Worm (Caenorhabditis elegans) whole organism, mixed stage, embryonic: ENCODE results near the gene dmsr-1.

ENCODE experiments used
- M03D4.4 ChIP-seq: sonication (generic microtip); optimal IDR thresholded peaks from 2 replicates; lab custom pipeline; 2017; ENCODE audit warnings: mild to moderate bottlenecking, missing genetic modification characterization, missing compliant biosample characterization
- bed-3 ChIP-seq: fragments of 200-800 bp; sonication (Bioruptor generic); optimal IDR thresholded peaks from 3 replicates; lab custom pipeline; 2018; ENCODE audit warnings: mild to moderate bottlenecking, missing genetic modification characterization, moderate library complexity, missing compliant biosample characterization
- blmp-1 ChIP-seq: fragments of 150-350 bp; optimal IDR thresholded peaks from 2 replicates; lab custom pipeline; 2014; ENCODE audit warnings: missing biosample characterization, missing genetic modification characterization
- ceh-39 ChIP-seq: fragments of 150-350 bp; optimal IDR thresholded peaks from 2 replicates; lab custom pipeline; 2014; ENCODE audit warnings: missing biosample characterization, missing genetic modification characterization
- ceh-43 ChIP-seq: fragments of 200-800 bp; sonication (Bioruptor generic); optimal IDR thresholded peaks from 2 replicates; lab custom pipeline; 2018; ENCODE audit warnings: mild to moderate bottlenecking, missing genetic modification characterization, moderate library complexity, missing compliant biosample characterization
- ceh-83 ChIP-seq: fragments of 200-800 bp; sonication (Bioruptor generic); optimal IDR thresholded peaks from 2 replicates; lab custom pipeline; 2018; ENCODE audit warnings: mild to moderate bottlenecking, missing genetic modification characterization, missing compliant biosample characterization
- ces-1 ChIP-seq: fragments of 150-350 bp; optimal IDR thresholded peaks from 2 replicates; lab custom pipeline; 2014; ENCODE audit warnings: missing biosample characterization, missing genetic modification reagents, missing genetic modification characterization
- cnd-1 ChIP-seq: fragments of 200-800 bp; sonication (Bioruptor generic); optimal IDR thresholded peaks from 2 replicates; lab custom pipeline; 2018; ENCODE audit warnings: mild to moderate bottlenecking, missing genetic modification characterization, missing compliant biosample characterization
- drap-1 ChIP-seq: fragments of 200-800 bp; sonication (Bioruptor generic); optimal IDR thresholded peaks from 3 replicates; lab custom pipeline; 2018; ENCODE audit warnings: mild to moderate bottlenecking, missing genetic modification characterization, missing compliant biosample characterization
- elt-1 ChIP-seq: sonication (generic microtip); optimal IDR thresholded peaks from 2 replicates; lab custom pipeline; 2017; ENCODE audit warnings: missing genetic modification characterization, mild to moderate bottlenecking, missing compliant biosample characterization, antibody characterized with exemption, moderate library complexity, borderline replicate concordance; ENCODE audit not compliant: insufficient read depth
- elt-3 ChIP-seq: fragments of 150-350 bp; optimal IDR thresholded peaks from 2 replicates; lab custom pipeline; 2014; ENCODE audit warnings: missing biosample characterization, missing genetic modification characterization
- flh-1 ChIP-seq: fragments of 200-800 bp; sonication (Bioruptor generic); optimal IDR thresholded peaks from 2 replicates; lab custom pipeline; 2018; ENCODE audit warnings: mild to moderate bottlenecking, missing genetic modification characterization, moderate library complexity, missing compliant biosample characterization
- ham-2 ChIP-seq: fragments of 200-800 bp; sonication (Bioruptor generic); optimal IDR thresholded peaks from 2 replicates; lab custom pipeline; 2018; ENCODE audit warnings: mild to moderate bottlenecking, missing genetic modification characterization, missing compliant biosample characterization
- hlh-1 ChIP-seq: fragments of 150-350 bp; optimal IDR thresholded peaks from 2 replicates; lab custom pipeline; 2014; ENCODE audit warnings: missing biosample characterization, missing genetic modification reagents, missing genetic modification characterization
- lin-13 ChIP-seq: fragments of 150-350 bp; optimal IDR thresholded peaks from 2 replicates; lab custom pipeline; 2014; ENCODE audit warnings: missing biosample characterization, missing genetic modification characterization
- lin-32 ChIP-seq: fragments of 200-800 bp; sonication (Bioruptor generic); optimal IDR thresholded peaks from 2 replicates; lab custom pipeline; 2018; ENCODE audit warnings: mild to moderate bottlenecking, missing genetic modification characterization, missing compliant biosample characterization
- lsy-2 ChIP-seq: fragments of 150-350 bp; optimal IDR thresholded peaks from 2 replicates; lab custom pipeline; 2014; ENCODE audit warnings: missing biosample characterization, missing genetic modification characterization
- mep-1 ChIP-seq: fragments of 150-350 bp; optimal IDR thresholded peaks from 2 replicates; lab custom pipeline; 2017; ENCODE audit warnings: missing biosample characterization, missing genetic modification reagents, missing genetic modification characterization, inconsistent platforms
- mls-2 ChIP-seq: sonication (generic microtip); optimal IDR thresholded peaks from 2 replicates; lab custom pipeline; 2016; ENCODE audit warnings: mild to moderate bottlenecking, missing genetic modification characterization, moderate library complexity, missing compliant biosample characterization
- nhr-12 ChIP-seq: fragments of 150-350 bp; optimal IDR thresholded peaks from 2 replicates; lab custom pipeline; 2014; ENCODE audit warnings: missing biosample characterization, missing genetic modification characterization
- nhr-2 ChIP-seq: fragments of 150-350 bp; optimal IDR thresholded peaks from 2 replicates; lab custom pipeline; 2014; ENCODE audit warnings: missing biosample characterization, missing genetic modification characterization
- nhr-237 ChIP-seq: fragments of 150-350 bp; optimal IDR thresholded peaks from 2 replicates; lab custom pipeline; 2014; ENCODE audit warnings: missing biosample characterization, missing genetic modification characterization
- nhr-28 ChIP-seq: fragments of 150-350 bp; optimal IDR thresholded peaks from 2 replicates; lab custom pipeline; 2014; ENCODE audit warnings: missing biosample characterization, missing genetic modification characterization
- nhr-76 ChIP-seq: sonication (generic microtip); optimal IDR thresholded peaks from 2 replicates; lab custom pipeline; 2017; ENCODE audit warnings: missing biosample characterization, missing genetic modification characterization
- pha-4 ChIP-seq: fragments of 150-350 bp; optimal IDR thresholded peaks from 2 replicates; lab custom pipeline; 2018; ENCODE audit warnings: missing biosample characterization, missing genetic modification reagents, missing genetic modification characterization
- sem-2 ChIP-seq: fragments of 200-800 bp; sonication (Bioruptor generic); optimal IDR thresholded peaks from 2 replicates; lab custom pipeline; 2018; ENCODE audit warnings: mild to moderate bottlenecking, missing genetic modification characterization, missing compliant biosample characterization
- snpc-4 ChIP-seq: fragments of 150-350 bp; optimal IDR thresholded peaks from 2 replicates; lab custom pipeline; 2014; ENCODE audit warnings: missing biosample characterization, missing genetic modification characterization
- sptf-1 ChIP-seq: sonication (generic microtip); optimal IDR thresholded peaks from 2 replicates; lab custom pipeline; 2017; ENCODE audit warnings: mild to moderate bottlenecking, missing genetic modification characterization, moderate library complexity, missing compliant biosample characterization
- tbx-8 ChIP-seq: fragments of 200-800 bp; sonication (Bioruptor generic); optimal IDR thresholded peaks from 2 replicates; lab custom pipeline; 2018; ENCODE audit warnings: mild to moderate bottlenecking, missing genetic modification characterization, moderate library complexity, missing compliant biosample characterization
- unc-39 ChIP-seq: fragments of 150-350 bp; optimal IDR thresholded peaks from 2 replicates; lab custom pipeline; 2014; ENCODE audit warnings: missing biosample characterization, missing genetic modification characterization
- zip-8 ChIP-seq: fragments of 150-350 bp; optimal IDR thresholded peaks from 2 replicates; lab custom pipeline; 2014; ENCODE audit warnings: missing biosample characterization, missing genetic modification characterization
- ztf-11 ChIP-seq: fragments of 150-350 bp; optimal IDR thresholded peaks from 2 replicates; lab custom pipeline; 2014; ENCODE audit warnings: missing biosample characterization, missing genetic modification characterization

The dmsr-1 gene

ce11 chrV:11428728-11429127, 9.8 kb upstream of the dmsr-1 start:
- TF ChIP-seq nhr-76 (no peak), ces-1 (GFP tag; lab: Kevin White, UChicago) (peak; percentile 87)
- TF ChIP-seq, all 35 proteins: peak for 1

DNA sequence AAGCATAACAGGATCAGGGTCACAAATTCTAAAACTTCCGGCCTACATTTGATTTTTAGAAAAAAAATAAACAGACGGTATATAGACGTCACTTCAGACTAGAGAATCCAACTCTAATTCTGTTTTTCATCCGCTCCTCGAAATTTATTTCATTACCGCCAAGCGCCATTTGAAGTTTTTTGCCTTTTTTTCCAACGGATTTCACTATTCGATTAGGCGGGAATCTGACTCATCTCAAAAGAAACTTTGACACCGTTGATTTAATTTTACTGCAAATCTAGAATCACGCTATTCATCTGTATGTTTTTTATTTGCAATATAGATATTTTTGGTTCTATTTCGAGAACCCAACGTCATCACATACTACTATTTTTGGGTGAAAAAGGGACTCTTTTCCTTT, 7.7 kb upstream of the dmsr-1 start:
- TF ChIP-seq mls-2 (tag; lab: Kevin White, UChicago) = no peak
- TF ChIP-seq bed-3 = no peak
- TF ChIP-seq sptf-1 (tag; lab: Kevin White, UChicago) = no peak
- no peak for TF ChIP-seq ztf-11 (tag; lab: Kevin White, UChicago)
- TF ChIP-seq lsy-2 (tag; lab: Kevin White, UChicago) = no peak
- TF ChIP-seq blmp-1 (tag; lab: Kevin White, UChicago) = no peak
- TF ChIP-seq tbx-8 (GFP tag; lab: Kevin White, UChicago) = no peak
- no peak for TF ChIP-seq cnd-1
- no peak for TF ChIP-seq ces-1 (GFP tag; lab: Kevin White, UChicago)
- no peak for TF ChIP-seq drap-1
- TF ChIP-seq hlh-1 (tag; lab: Kevin White, UChicago) = no peak
- no peak for TF ChIP-seq flh-1
- no peak for TF ChIP-seq ceh-83 (GFP tag; lab: Kevin White, UChicago)

DNA sequence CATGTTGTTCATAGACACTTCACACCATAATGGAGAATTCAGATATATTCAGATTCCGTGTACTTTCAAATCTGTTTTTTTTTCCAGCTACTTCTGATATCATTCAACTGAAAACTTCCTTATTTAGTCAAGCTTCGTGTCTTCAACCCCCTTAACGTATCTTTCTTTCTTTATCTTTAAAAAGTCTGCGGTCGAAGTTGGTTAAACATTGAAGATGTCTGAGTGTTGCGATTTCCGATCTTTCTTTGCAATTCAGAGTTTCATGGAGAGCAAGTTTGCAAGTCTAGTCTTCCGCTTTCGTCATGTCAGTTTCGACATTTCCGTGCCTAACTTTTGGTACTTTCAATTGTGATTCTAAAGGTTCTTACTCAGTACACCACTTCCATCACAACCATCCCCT, 3.3 kb upstream of the dmsr-1 start:
- no peak for TF ChIP-seq mls-2 (tag; lab: Kevin White, UChicago)
- TF ChIP-seq unc-39 (tag; lab: Kevin White, UChicago) = no peak
- no peak for TF ChIP-seq ceh-83 (GFP tag; lab: Kevin White, UChicago)
- no peak for TF ChIP-seq mep-1 (tag; lab: Kevin White, UChicago)
- TF ChIP-seq cnd-1 = no peak
- TF ChIP-seq lin-32 = no peak
- TF ChIP-seq ceh-43 (GFP tag; lab: Kevin White, UChicago) = no peak
- no peak for TF ChIP-seq pha-4
- TF ChIP-seq elt-1 = no peak

- TF ChIP-seq ces-1 (GFP tag; lab: Kevin White, UChicago) (peak; percentile 67), lin-13 (tag; lab: Kevin White, UChicago) (no peak), mls-2 (tag; lab: Kevin White, UChicago) (no peak), pha-4 (no peak), bed-3 (no peak), zip-8 (tag; lab: Kevin White, UChicago) (peak; percentile 47), ceh-43 (GFP tag; lab: Kevin White, UChicago) (no peak), unc-39 (tag; lab: Kevin White, UChicago) (no peak), nhr-12 (tag; lab: Kevin White, UChicago) (no peak), snpc-4 (tag; lab: Kevin White, UChicago) (no peak), drap-1 (no peak), cnd-1 (no peak), lin-32 (no peak), ham-2 (GFP tag; lab: Kevin White, UChicago) (no peak), elt-3 (tag; lab: Kevin White, UChicago) (no peak), nhr-2 (no peak), nhr-28 (tag; lab: Kevin White, UChicago) (no peak)
- TF ChIP-seq, all 35 proteins: peak for 2
These were observed 2.2 kb upstream of the dmsr-1 start for ce11 chrV:11436407-11436806.

ce11 chrV:11439202-11439601, 638 bp downstream of the dmsr-1 start:
- TF ChIP-seq sem-2 (GFP tag; lab: Kevin White, UChicago) (no peak), snpc-4 (tag; lab: Kevin White, UChicago) (no peak), ceh-83 (GFP tag; lab: Kevin White, UChicago) (no peak), nhr-76 (no peak), nhr-237 (tag; lab: Kevin White, UChicago) (no peak), zip-8 (tag; lab: Kevin White, UChicago) (no peak), elt-3 (tag; lab: Kevin White, UChicago) (no peak), ham-2 (GFP tag; lab: Kevin White, UChicago) (no peak), bed-3 (no peak), cnd-1 (no peak), lin-32 (no peak), ztf-11 (tag; lab: Kevin White, UChicago) (no peak), M03D4.4 (tag; lab: Kevin White, UChicago) (no peak), sptf-1 (tag; lab: Kevin White, UChicago) (no peak), ceh-39 (no peak), tbx-8 (GFP tag; lab: Kevin White, UChicago) (no peak), mls-2 (tag; lab: Kevin White, UChicago) (no peak), drap-1 (no peak)
